Worm (Caenorhabditis elegans) whole organism, mixed stage, embryonic: ENCODE measurements around the gene srh-46.

Experiments
- blmp-1 ChIP-seq: fragments of 150-350 bp; optimal IDR thresholded peaks from 2 replicates; lab custom pipeline; 2014; ENCODE audit warnings: missing biosample characterization, missing genetic modification characterization
- elt-1 ChIP-seq: sonication (generic microtip); optimal IDR thresholded peaks from 2 replicates; lab custom pipeline; 2017; ENCODE audit warnings: missing genetic modification characterization, mild to moderate bottlenecking, missing compliant biosample characterization, antibody characterized with exemption, moderate library complexity, borderline replicate concordance; ENCODE audit not compliant: insufficient read depth
- ham-2 ChIP-seq: fragments of 200-800 bp; sonication (Bioruptor generic); optimal IDR thresholded peaks from 2 replicates; lab custom pipeline; 2018; ENCODE audit warnings: mild to moderate bottlenecking, missing genetic modification characterization, missing compliant biosample characterization
- lin-32 ChIP-seq: fragments of 200-800 bp; sonication (Bioruptor generic); optimal IDR thresholded peaks from 2 replicates; lab custom pipeline; 2018; ENCODE audit warnings: mild to moderate bottlenecking, missing genetic modification characterization, missing compliant biosample characterization
- mab-5 ChIP-seq: fragments of 150-350 bp; optimal IDR thresholded peaks from 2 replicates; lab custom pipeline; 2014; ENCODE audit warnings: missing biosample characterization, missing genetic modification characterization
- mep-1 ChIP-seq: fragments of 150-350 bp; optimal IDR thresholded peaks from 2 replicates; lab custom pipeline; 2017; ENCODE audit warnings: missing biosample characterization, missing genetic modification reagents, missing genetic modification characterization, inconsistent platforms
- pha-4 ChIP-seq: fragments of 150-350 bp; optimal IDR thresholded peaks from 2 replicates; lab custom pipeline; 2018; ENCODE audit warnings: missing biosample characterization, missing genetic modification reagents, missing genetic modification characterization
- tbx-8 ChIP-seq: fragments of 200-800 bp; sonication (Bioruptor generic); optimal IDR thresholded peaks from 2 replicates; lab custom pipeline; 2018; ENCODE audit warnings: mild to moderate bottlenecking, missing genetic modification characterization, moderate library complexity, missing compliant biosample characterization

ce11 chrV:11311013-11311472 lies 8.4 kb upstream of the srh-46 start, which contains the start of gene T03F7.7:
- TF ChIP-seq elt-1 (tag; lab: Kevin White, UChicago) (no peak), ham-2 (GFP tag; lab: Kevin White, UChicago) (no peak), blmp-1 (tag; lab: Kevin White, UChicago) (no peak), pha-4 (tag; lab: Kevin White, UChicago) (no peak), mab-5 (tag; lab: Kevin White, UChicago) (no peak), tbx-8 (GFP tag; lab: Kevin White, UChicago) (no peak), mep-1 (tag; lab: Kevin White, UChicago) (no peak), lin-32 (GFP tag; lab: Kevin White, UChicago) (no peak)
